Fruit fly (Drosophila melanogaster) whole organism, embryonic: ENCODE data around the gene CG33939.

ENCODE experiments used
- Awh ChIP-seq: fragments of 200-800 bp; sonication (Bioruptor generic); IDR thresholded peaks from 2 replicates; pipeline ENCODE4, ENCODE4 v1.3.6; 2022; ENCODE audit warnings: missing biosample characterization, missing genetic modification characterization
- BtbVII ChIP-seq: fragments of 200-800 bp; sonication (Bioruptor generic); optimal IDR thresholded peaks from 3 replicates; lab custom pipeline; 2017; ENCODE audit warnings: missing biosample characterization, mild to moderate bottlenecking, missing genetic modification characterization
- C15 ChIP-seq: fragments of 200-800 bp; sonication (Bioruptor generic); IDR thresholded peaks from 3 replicates; pipeline ENCODE4 v1.3.6; 2022; ENCODE audit warnings: missing biosample characterization, missing genetic modification characterization
- CG11504 ChIP-seq: fragments of 200-800 bp; sonication (Bioruptor generic); optimal IDR thresholded peaks from 3 replicates; lab custom pipeline; 2019; ENCODE audit warnings: missing biosample characterization, mild to moderate bottlenecking, missing genetic modification characterization, moderate library complexity
- CG17361 ChIP-seq: fragments of 200-800 bp; sonication (Bioruptor generic); IDR thresholded peaks from 3 replicates; pipeline ENCODE4 v1.3.6; 2022; ENCODE audit warnings: missing biosample characterization, missing genetic modification characterization
- CG17385 ChIP-seq: fragments of 200-800 bp; sonication (Bioruptor generic); optimal IDR thresholded peaks from 3 replicates; lab custom pipeline; 2018; ENCODE audit warnings: missing biosample characterization, mild to moderate bottlenecking, missing genetic modification characterization
- CG17802 ChIP-seq: fragments of 200-800 bp; sonication (Bioruptor generic); optimal IDR thresholded peaks from 2 replicates; lab custom pipeline; 2018; ENCODE audit warnings: missing biosample characterization, mild to moderate bottlenecking, missing genetic modification characterization, moderate library complexity
- CG1792 ChIP-seq: fragments of 200-800 bp; sonication (Bioruptor generic); optimal IDR thresholded peaks from 2 replicates; lab custom pipeline; 2016; ENCODE audit warnings: missing biosample characterization, missing genetic modification characterization
- CG18011 ChIP-seq: fragments of 200-800 bp; sonication (Bioruptor generic); optimal IDR thresholded peaks from 2 replicates; lab custom pipeline; 2017; ENCODE audit warnings: missing biosample characterization, missing genetic modification characterization, mild to moderate bottlenecking, moderate library complexity, missing genotype
- CG31388 ChIP-seq: fragments of 200-800 bp; sonication (Bioruptor generic); optimal IDR thresholded peaks from 2 replicates; lab custom pipeline; 2016; ENCODE audit warnings: missing biosample characterization, missing genetic modification characterization
- CG31441 ChIP-seq: fragments of 200-800 bp; sonication (Bioruptor generic); IDR thresholded peaks from 2 replicates; pipeline ENCODE4 v1.3.6; 2022; ENCODE audit warnings: missing biosample characterization, missing genetic modification characterization
- CG33557 ChIP-seq: fragments of 200-800 bp; sonication (Bioruptor generic); optimal IDR thresholded peaks from 2 replicates; lab custom pipeline; 2019; ENCODE audit warnings: missing biosample characterization, mild to moderate bottlenecking, missing genetic modification characterization, moderate library complexity
- CG3407 ChIP-seq: fragments of 200-800 bp; sonication (Bioruptor generic); optimal IDR thresholded peaks from 2 replicates; lab custom pipeline; 2018; ENCODE audit warnings: missing biosample characterization, mild to moderate bottlenecking, missing genetic modification characterization
- CG7839 ChIP-seq: fragments of 200-800 bp; sonication (Bioruptor generic); optimal IDR thresholded peaks from 3 replicates; lab custom pipeline; 2018; ENCODE audit warnings: missing biosample characterization, mild to moderate bottlenecking, missing genetic modification characterization, moderate library complexity
- CG8388 ChIP-seq: fragments of 200-800 bp; sonication (Bioruptor generic); optimal IDR thresholded peaks from 2 replicates; lab custom pipeline; 2019; ENCODE audit warnings: missing biosample characterization, mild to moderate bottlenecking, missing genetic modification characterization, moderate library complexity
- CG9797 ChIP-seq: fragments of 200-800 bp; sonication (Bioruptor generic); optimal IDR thresholded peaks from 3 replicates; lab custom pipeline; 2018; ENCODE audit warnings: missing biosample characterization, mild to moderate bottlenecking, missing genetic modification characterization
- Doc2 ChIP-seq: fragments of 200-800 bp; sonication (Bioruptor generic); IDR thresholded peaks from 2 replicates; pipeline ENCODE4 v1.3.6; 2022; ENCODE audit warnings: missing biosample characterization, missing genetic modification characterization
- E2f1 ChIP-seq: fragments of 200-800 bp; sonication (Bioruptor generic); IDR thresholded peaks from 2 replicates; pipeline ENCODE4 v1.3.6; 2022; ENCODE audit warnings: missing biosample characterization, missing genetic modification characterization
- HLHmδ ChIP-seq: fragments of 200-800 bp; sonication (Bioruptor generic); optimal IDR thresholded peaks from 2 replicates; lab custom pipeline; 2018; ENCODE audit warnings: missing biosample characterization, mild to moderate bottlenecking, missing genetic modification characterization, moderate library complexity
- Hr51 ChIP-seq, 2 experiments: fragments of 200-800 bp; sonication (Bioruptor generic); optimal IDR thresholded peaks; 2 replicates in 1 of 2; 3 replicates in 1 of 2; lab custom pipeline; 2016 to 2018; ENCODE audit warnings: missing biosample characterization in 2 of 2, missing genetic modification characterization in 2 of 2, mild to moderate bottlenecking in 1 of 2, moderate library complexity in 1 of 2
- Hr78 ChIP-seq, 2 experiments: fragments of 200-800 bp in 1 of 2; fragments of >200 bp in 1 of 2; sonication (Bioruptor generic) in 1 of 2; optimal IDR thresholded peaks; 2 replicates each; lab custom pipeline; 2017 to 2019; ENCODE audit warnings: missing biosample characterization in 2 of 2, missing genetic modification characterization in 2 of 2, mild to moderate bottlenecking in 1 of 2, moderate library complexity in 1 of 2
- MBD-R2 ChIP-seq: fragments of 200-800 bp; sonication (Bioruptor generic); IDR thresholded peaks from 2 replicates; pipeline ENCODE4 v1.3.6; 2022; ENCODE audit warnings: missing biosample characterization, missing genetic modification characterization
- Mrtf ChIP-seq: fragments of 200-800 bp; sonication (Bioruptor generic); IDR thresholded peaks from 3 replicates; pipeline ENCODE4 v1.3.6; 2022; ENCODE audit warnings: missing biosample characterization, missing genetic modification characterization
- Myb ChIP-seq: fragments of 200-800 bp; sonication (Bioruptor generic); optimal IDR thresholded peaks from 2 replicates; lab custom pipeline; 2016; ENCODE audit warnings: missing biosample characterization, missing genetic modification characterization
- Oli ChIP-seq: fragments of 200-800 bp; sonication (Bioruptor generic); optimal IDR thresholded peaks from 2 replicates; lab custom pipeline; 2018; ENCODE audit warnings: missing biosample characterization, mild to moderate bottlenecking, missing genetic modification characterization, moderate library complexity
- PHDP ChIP-seq: fragments of 200-800 bp; sonication (Bioruptor generic); optimal IDR thresholded peaks from 3 replicates; lab custom pipeline; 2018; ENCODE audit warnings: missing biosample characterization, mild to moderate bottlenecking, missing genetic modification characterization, moderate library complexity
- Sox100B ChIP-seq: fragments of 200-800 bp; sonication (Bioruptor generic); optimal IDR thresholded peaks from 3 replicates; lab custom pipeline; 2018; ENCODE audit warnings: missing biosample characterization, mild to moderate bottlenecking, missing genetic modification characterization
- Sry-δ ChIP-seq: fragments of 200-800 bp; sonication (Bioruptor generic); optimal IDR thresholded peaks from 2 replicates; lab custom pipeline; 2016; ENCODE audit warnings: missing biosample characterization, missing genetic modification characterization
- ash1 ChIP-seq: fragments of 200-800 bp; sonication (Bioruptor generic); optimal IDR thresholded peaks from 2 replicates; lab custom pipeline; 2018; ENCODE audit warnings: missing biosample characterization, mild to moderate bottlenecking, missing genetic modification characterization
- bab2 ChIP-seq: fragments of 200-800 bp; sonication (Bioruptor generic); optimal IDR thresholded peaks from 2 replicates; lab custom pipeline; 2016; ENCODE audit warnings: missing biosample characterization, missing genetic modification characterization
- bcd ChIP-seq: fragments of 200-800 bp; sonication (Bioruptor generic); optimal IDR thresholded peaks from 2 replicates; lab custom pipeline; 2017; ENCODE audit warnings: missing biosample characterization, mild to moderate bottlenecking, missing genetic modification characterization
- cato ChIP-seq: fragments of 200-800 bp; sonication (Bioruptor generic); optimal IDR thresholded peaks from 2 replicates; lab custom pipeline; 2016; ENCODE audit warnings: missing biosample characterization, missing genetic modification characterization, borderline replicate concordance
- cg ChIP-seq: fragments of 200-800 bp; sonication (Bioruptor generic); optimal IDR thresholded peaks from 3 replicates; lab custom pipeline; 2019; ENCODE audit warnings: missing biosample characterization, mild to moderate bottlenecking, missing genetic modification characterization, moderate library complexity
- chinmo ChIP-seq: fragments of 200-800 bp; sonication (Bioruptor generic); IDR thresholded peaks from 4 replicates; pipeline ENCODE4 v1.3.6; 2022; ENCODE audit warnings: missing biosample characterization, missing genetic modification characterization; ENCODE audit not compliant: partially characterized antibody
- crc ChIP-seq: fragments of 200-800 bp; sonication (Bioruptor generic); optimal IDR thresholded peaks from 2 replicates; lab custom pipeline; 2016; ENCODE audit warnings: missing biosample characterization, missing genetic modification characterization
- ems ChIP-seq: fragments of 200-800 bp; sonication (Bioruptor generic); optimal IDR thresholded peaks from 3 replicates; lab custom pipeline; 2016; ENCODE audit warnings: missing biosample characterization, missing genetic modification characterization
- en ChIP-seq: fragments of 200-800 bp; sonication (Bioruptor generic); optimal IDR thresholded peaks from 2 replicates; lab custom pipeline; 2016; ENCODE audit warnings: missing biosample characterization, missing genetic modification characterization
- eve ChIP-seq, 2 experiments: fragments of >200 bp; optimal IDR thresholded peaks; 2 replicates each; lab custom pipeline; 2017; ENCODE audit warnings: missing biosample characterization in 2 of 2, missing genetic modification characterization in 2 of 2
- gro ChIP-seq: fragments of 200-800 bp; sonication (Bioruptor generic); optimal IDR thresholded peaks from 2 replicates; lab custom pipeline; 2016; ENCODE audit warnings: missing biosample characterization, missing genetic modification characterization
- inv ChIP-seq: fragments of 200-800 bp; sonication (Bioruptor generic); IDR thresholded peaks from 2 replicates; pipeline ENCODE4 v1.3.6; 2022; ENCODE audit warnings: missing biosample characterization, missing genetic modification characterization; ENCODE audit not compliant: partially characterized antibody
- jing ChIP-seq: fragments of 200-800 bp; sonication (Bioruptor generic); optimal IDR thresholded peaks from 2 replicates; lab custom pipeline; 2018; ENCODE audit warnings: missing biosample characterization, mild to moderate bottlenecking, missing genetic modification characterization
- lov ChIP-seq, 2 experiments: fragments of 200-800 bp in 1 of 2; fragments of >200 bp in 1 of 2; sonication (Bioruptor generic) in 1 of 2; IDR thresholded peaks in 1 of 2; optimal IDR thresholded peaks in 1 of 2; 2 replicates in 1 of 2; 3 replicates in 1 of 2; pipeline versions ENCODE4 v1.3.6 to Lab custom; 2017 to 2022; ENCODE audit warnings: missing biosample characterization in 1 of 2, missing genetic modification characterization in 1 of 2
- mld ChIP-seq: fragments of 200-800 bp; sonication (Bioruptor generic); IDR thresholded peaks from 3 replicates; pipeline ENCODE4 v1.3.6; 2022; ENCODE audit warnings: missing biosample characterization, missing genetic modification characterization; ENCODE audit not compliant: partially characterized antibody
- peb ChIP-seq: fragments of 200-800 bp; sonication (Bioruptor generic); IDR thresholded peaks from 2 replicates; pipeline ENCODE4 v1.3.6; 2022; ENCODE audit warnings: missing biosample characterization, missing genetic modification characterization
- sob ChIP-seq: fragments of 200-800 bp; sonication (Bioruptor generic); IDR thresholded peaks from 2 replicates; pipeline ENCODE4 v1.3.6; 2022; ENCODE audit warnings: missing biosample characterization, missing genetic modification characterization
- unc-4 ChIP-seq: fragments of 200-800 bp; sonication (Bioruptor generic); IDR thresholded peaks from 2 replicates; pipeline ENCODE4 v1.3.6; 2022; ENCODE audit warnings: missing biosample characterization, missing genetic modification characterization; ENCODE audit not compliant: partially characterized antibody

The CG33939 gene

dm6 chrX:19158519-19159289 lies 16.0 kb downstream of the CG33939 start (continued):
- TF ChIP-seq CG17361 (GFP tag; lab: Robert Waterston, UW), result peak; percentile 56; the same call in 2 of the 3 replicates
- 0 out of 2 replicates have a peak, but pooled peaks have one; percentile 23 for TF ChIP-seq CG31441
- TF ChIP-seq CG7839, result peak; percentile 5
- peak in 1 of 2 experiments; percentile 13 for TF ChIP-seq eve (GFP tag; optimal IDR thresholded peaks at IDR 0.05; lab: Kevin White, UChicago)
- no peak for TF ChIP-seq Awh (GFP tag; lab: Robert Waterston, UW)
- no peak for TF ChIP-seq Hr51 (GFP tag; optimal IDR thresholded peaks at IDR 0.05; lab: Kevin White, UChicago)
- no peak for TF ChIP-seq gro (GFP tag; lab: Kevin White, UChicago)
- TF ChIP-seq PHDP (tag; lab: Kevin White, UChicago), result no peak
- no peak for TF ChIP-seq CG18011 (GFP tag; lab: Kevin White, UChicago)
- peak; percentile 9 for TF ChIP-seq Oli
- TF ChIP-seq unc-4 (GFP tag; lab: Robert Waterston, UW), result no peak
- TF ChIP-seq BtbVII (GFP tag; lab: Kevin White, UChicago), result no peak
- no peak for TF ChIP-seq jing (GFP tag; lab: Kevin White, UChicago)
- TF ChIP-seq E2f1, result no peak
- TF ChIP-seq CG31388 (GFP tag; lab: Kevin White, UChicago), result no peak
- TF ChIP-seq inv (GFP tag; lab: Robert Waterston, UW), result no peak
- peak; percentile 45 for TF ChIP-seq cg (GFP tag; lab: Kevin White, UChicago)
- TF ChIP-seq crc, result no peak
- peak; percentile 33 for TF ChIP-seq CG11504 (tag; lab: Kevin White, UChicago)
- TF ChIP-seq Doc2 (GFP tag; lab: Robert Waterston, UW), result no peak
- no peak for TF ChIP-seq CG17385
- no peak for TF ChIP-seq CG9797 (GFP tag; lab: Kevin White, UChicago)
- TF ChIP-seq HLHmδ (GFP tag; lab: Kevin White, UChicago), result no peak
- no peak for TF ChIP-seq cato (GFP tag; lab: Kevin White, UChicago)
- TF ChIP-seq ash1, result no peak
- peak; percentile 53 for TF ChIP-seq Sox100B (GFP tag; lab: Kevin White, UChicago)
- no peak for TF ChIP-seq MBD-R2 (GFP tag; lab: Robert Waterston, UW)

- TF ChIP-seq chinmo (0 out of 4 replicates have a peak, but pooled peaks have one; percentile 27), Hr78 (GFP tag; optimal IDR thresholded peaks at IDR 0.05; lab: Kevin White, UChicago) (peak in 1 of 2 experiments; percentile 67), mld (no peak), bcd (GFP tag; lab: Kevin White, UChicago) (no peak)
- TF ChIP-seq, all 482 proteins: peak for 2
These were observed 17.2 kb downstream of the CG33939 start for dm6 chrX:19157471-19157870.

dm6 chrX:19155922-19156437 lies 18.7 kb downstream of the CG33939 start:
- no peak for TF ChIP-seq Sry-δ (GFP tag; lab: Kevin White, UChicago)
- peak; percentile 40 for TF ChIP-seq CG17802 (tag; lab: Kevin White, UChicago)
- no peak for TF ChIP-seq CG1792 (GFP tag; lab: Kevin White, UChicago)
- TF ChIP-seq CG8388 (GFP tag; lab: Kevin White, UChicago), result peak; percentile 82
- no peak for TF ChIP-seq Myb
- TF ChIP-seq peb (GFP tag; lab: Robert Waterston, UW), result peak; percentile 68
- peak; percentile 76 for TF ChIP-seq CG3407 (GFP tag; lab: Kevin White, UChicago)
- TF ChIP-seq CG33557 (GFP tag; lab: Kevin White, UChicago), result peak; percentile 97
- peak; percentile 65; the same call in 2 of the 3 replicates for TF ChIP-seq Mrtf (GFP tag; lab: Robert Waterston, UW)
- TF ChIP-seq lov (optimal IDR thresholded peaks at IDR 0.05; lab: Kevin White, UChicago), result no peak
- TF ChIP-seq lov (GFP tag; IDR thresholded peaks at IDR 0.05; lab: Robert Waterston, UW), result peak; percentile 90
- TF ChIP-seq CG17361 (GFP tag; lab: Robert Waterston, UW), result peak; percentile 84
- TF ChIP-seq C15 (GFP tag; lab: Robert Waterston, UW), result peak; percentile 24; the same call in 1 of the 3 replicates
- TF ChIP-seq sob, result peak; percentile 80
- TF ChIP-seq ems (GFP tag; lab: Kevin White, UChicago), result peak; percentile 17
- peak; percentile 78 for TF ChIP-seq bcd (GFP tag; lab: Kevin White, UChicago)
- no peak for TF ChIP-seq en
- TF ChIP-seq bab2 (GFP tag; lab: Kevin White, UChicago), result peak; percentile 29
